Worm (Caenorhabditis elegans) whole organism, L2 larva: Measurements from ENCODE around the gene psd-1.

Experiments used
- F13H6.1 ChIP-seq: sonication (generic microtip); optimal IDR thresholded peaks from 2 replicates; lab custom pipeline; 2016; ENCODE audit warnings: missing genetic modification characterization, missing compliant biosample characterization
- blmp-1 ChIP-seq: sonication (generic microtip); optimal IDR thresholded peaks from 2 replicates; lab custom pipeline; 2017; ENCODE audit warnings: missing genetic modification characterization, mild to moderate bottlenecking, missing compliant biosample characterization, antibody characterized with exemption, moderate library complexity; ENCODE audit not compliant: insufficient read depth
- dmd-4 ChIP-seq: sonication (generic microtip); optimal IDR thresholded peaks from 2 replicates; lab custom pipeline; 2017; ENCODE audit warnings: missing biosample characterization, missing genetic modification characterization
- egl-27 ChIP-seq: sonication (generic microtip); optimal IDR thresholded peaks from 3 replicates; lab custom pipeline; 2017; ENCODE audit warnings: missing biosample characterization, missing genetic modification reagents, missing genetic modification characterization
- fos-1 ChIP-seq: fragments of 150-350 bp; optimal IDR thresholded peaks from 2 replicates; lab custom pipeline; 2014; ENCODE audit warnings: missing biosample characterization, missing genetic modification characterization
- gmeb-1 ChIP-seq: fragments of 150-350 bp; optimal IDR thresholded peaks from 2 replicates; lab custom pipeline; 2014; ENCODE audit warnings: missing biosample characterization, missing genetic modification characterization
- lin-39 ChIP-seq: fragments of 150-350 bp; optimal IDR thresholded peaks from 2 replicates; lab custom pipeline; 2014; ENCODE audit warnings: missing biosample characterization, missing genetic modification reagents, missing genetic modification characterization
- nhr-237 ChIP-seq: fragments of 150-350 bp; optimal IDR thresholded peaks from 2 replicates; lab custom pipeline; 2014; ENCODE audit warnings: missing biosample characterization, missing genetic modification characterization
- snpc-4 ChIP-seq: fragments of 150-350 bp; optimal IDR thresholded peaks from 2 replicates; lab custom pipeline; 2014; ENCODE audit warnings: missing biosample characterization, missing genetic modification characterization
- unc-39 ChIP-seq: fragments of 150-350 bp; optimal IDR thresholded peaks from 2 replicates; lab custom pipeline; 2014; ENCODE audit warnings: missing biosample characterization, missing genetic modification characterization
- unc-62 ChIP-seq: fragments of 150-350 bp; optimal IDR thresholded peaks from 2 replicates; lab custom pipeline; 2014; ENCODE audit warnings: missing biosample characterization, missing genetic modification reagents, missing genetic modification characterization

ce11 chrIII:7281179-7281578 lies 6.0 kb upstream of the psd-1 start, which contains the start of gene B0361.3:
- TF ChIP-seq unc-39 (tag; lab: Kevin White, UChicago) (no peak), unc-62 (GFP tag; lab: Kevin White, UChicago) (no peak), fos-1 (tag; lab: Kevin White, UChicago) (no peak), gmeb-1 (tag; lab: Kevin White, UChicago) (no peak), F13H6.1 (tag; lab: Kevin White, UChicago) (no peak), blmp-1 (tag; lab: Kevin White, UChicago) (no peak), snpc-4 (tag; lab: Kevin White, UChicago) (no peak), egl-27 (tag; lab: Kevin White, UChicago) (no peak), nhr-237 (tag; lab: Kevin White, UChicago) (no peak), lin-39 (tag; lab: Kevin White, UChicago) (no peak), dmd-4 (tag; lab: Kevin White, UChicago) (no peak)
